Worm (Caenorhabditis elegans): ENCODE data around the gene F49F1.12.

ce11 chrIV:4150138-4150537 is 7.3 kb upstream of the F49F1.12 start:
- no peak for TF ChIP-seq zag-1 (tag; optimal IDR thresholded peaks at IDR 0.05)
- no peak for TF ChIP-seq unc-39 (tag; optimal IDR thresholded peaks at IDR 0.05)
- no peak for TF ChIP-seq nhr-77 (tag; optimal IDR thresholded peaks at IDR 0.05)
- TF ChIP-seq nhr-12 (tag; optimal IDR thresholded peaks at IDR 0.05), result no peak
- no peak for TF ChIP-seq ztf-11 (tag; optimal IDR thresholded peaks at IDR 0.05)
- TF ChIP-seq aly-2 (tag; optimal IDR thresholded peaks at IDR 0.05), result no peak
- TF ChIP-seq elt-1 (tag; optimal IDR thresholded peaks at IDR 0.05), result no peak
- no peak for TF ChIP-seq R02D3.7 (tag; optimal IDR thresholded peaks at IDR 0.05)

All from whole organism, L3 larva.